Worm (Caenorhabditis elegans): ENCODE data around the gene ptp-1.
A peak's percentile ranks its signal among the peaks of the same experiment; 100 is the strongest.

The ptp-1 gene

ce11 chrIII:3569763-3570162 lies 20.8 kb upstream of the ptp-1 start:
- TF ChIP-seq lin-32 (GFP tag; optimal IDR thresholded peaks at IDR 0.05) (no peak), ceh-43 (GFP tag; optimal IDR thresholded peaks at IDR 0.05) (no peak), ceh-39 (tag; optimal IDR thresholded peaks at IDR 0.05) (no peak), snpc-4 (tag; optimal IDR thresholded peaks at IDR 0.05) (no peak), nhr-237 (tag; optimal IDR thresholded peaks at IDR 0.05) (no peak), lin-13 (tag; optimal IDR thresholded peaks at IDR 0.05) (no peak), ztf-11 (tag; optimal IDR thresholded peaks at IDR 0.05) (no peak), ceh-83 (GFP tag; optimal IDR thresholded peaks at IDR 0.05) (no peak), lsy-2 (tag; optimal IDR thresholded peaks at IDR 0.05) (no peak)

ce11 chrIII:3571371-3571902 lies 19.1 kb upstream of the ptp-1 start:
- TF ChIP-seq lin-13 (tag; optimal IDR thresholded peaks at IDR 0.05) = no peak
- no peak for TF ChIP-seq ham-2 (GFP tag; optimal IDR thresholded peaks at IDR 0.05)
- TF ChIP-seq nhr-2 (tag; optimal IDR thresholded peaks at IDR 0.05) = no peak
- TF ChIP-seq ceh-43 (GFP tag; optimal IDR thresholded peaks at IDR 0.05) = no peak
- TF ChIP-seq ztf-11 (tag; optimal IDR thresholded peaks at IDR 0.05) = no peak
- no peak for TF ChIP-seq lsy-2 (tag; optimal IDR thresholded peaks at IDR 0.05)
- no peak for TF ChIP-seq flh-1 (GFP tag; optimal IDR thresholded peaks at IDR 0.05)
- no peak for TF ChIP-seq ces-1 (GFP tag; optimal IDR thresholded peaks at IDR 0.05)
- TF ChIP-seq snpc-4 (tag; optimal IDR thresholded peaks at IDR 0.05) = no peak
- TF ChIP-seq unc-62 (GFP tag; optimal IDR thresholded peaks at IDR 0.05) = no peak
- TF ChIP-seq elt-3 (tag; optimal IDR thresholded peaks at IDR 0.05) = no peak
- TF ChIP-seq zip-8 (tag; optimal IDR thresholded peaks at IDR 0.05) = no peak
- TF ChIP-seq unc-39 (tag; optimal IDR thresholded peaks at IDR 0.05) = no peak
- TF ChIP-seq ceh-83 (GFP tag; optimal IDR thresholded peaks at IDR 0.05) = no peak

- TF ChIP-seq flh-1 (GFP tag; optimal IDR thresholded peaks at IDR 0.05) = no peak
- TF ChIP-seq elt-1 (tag; optimal IDR thresholded peaks at IDR 0.05; ENCODE audit: borderline replicate concordance, insufficient read depth) = no peak
- TF ChIP-seq zip-8 (tag; optimal IDR thresholded peaks at IDR 0.05) = no peak
- no peak for TF ChIP-seq tbx-8 (GFP tag; optimal IDR thresholded peaks at IDR 0.05)
Measured at ce11 chrIII:3573281-3573680, 17.2 kb upstream of the ptp-1 start, which contains the start of gene nhr-6. Gene nhr-6 (plus strand): TSS chrIII:3573581.

ce11 chrIII:3581636-3582035 lies 8.9 kb upstream of the ptp-1 start, which contains the start of gene C48D5.3:
Gene C48D5.3 (minus strand): TSS chrIII:3581736.
- TF ChIP-seq nhr-2 (tag; optimal IDR thresholded peaks at IDR 0.05) = no peak
- TF ChIP-seq bed-3 (GFP tag; optimal IDR thresholded peaks at IDR 0.05) = no peak
- TF ChIP-seq M03D4.4 (tag; optimal IDR thresholded peaks at IDR 0.05) = no peak
- TF ChIP-seq unc-62 (GFP tag; optimal IDR thresholded peaks at IDR 0.05) = no peak
- TF ChIP-seq sptf-1 (tag; optimal IDR thresholded peaks at IDR 0.05) = no peak
- TF ChIP-seq mep-1 (tag; optimal IDR thresholded peaks at IDR 0.05) = no peak
- no peak for TF ChIP-seq ham-2 (GFP tag; optimal IDR thresholded peaks at IDR 0.05)
- no peak for TF ChIP-seq snpc-4 (tag; optimal IDR thresholded peaks at IDR 0.05)
- no peak for TF ChIP-seq ces-1 (GFP tag; optimal IDR thresholded peaks at IDR 0.05)
- TF ChIP-seq nhr-12 (tag; optimal IDR thresholded peaks at IDR 0.05) = no peak

ce11 chrIII:3583341-3583740 lies 7.2 kb upstream of the ptp-1 start:
- TF ChIP-seq lsy-2 (tag; optimal IDR thresholded peaks at IDR 0.05) (peak; percentile 4), nhr-12 (tag; optimal IDR thresholded peaks at IDR 0.05) (no peak), elt-3 (tag; optimal IDR thresholded peaks at IDR 0.05) (no peak), ces-1 (GFP tag; optimal IDR thresholded peaks at IDR 0.05) (peak; percentile 38), flh-1 (GFP tag; optimal IDR thresholded peaks at IDR 0.05) (no peak), lin-32 (GFP tag; optimal IDR thresholded peaks at IDR 0.05) (no peak), ceh-43 (GFP tag; optimal IDR thresholded peaks at IDR 0.05) (no peak), sptf-1 (tag; optimal IDR thresholded peaks at IDR 0.05) (no peak), M03D4.4 (tag; optimal IDR thresholded peaks at IDR 0.05) (no peak), ceh-83 (GFP tag; optimal IDR thresholded peaks at IDR 0.05) (no peak), nhr-76 (tag; optimal IDR thresholded peaks at IDR 0.05) (no peak), zip-8 (tag; optimal IDR thresholded peaks at IDR 0.05) (no peak), unc-62 (GFP tag; optimal IDR thresholded peaks at IDR 0.05) (peak; percentile 23), drap-1 (GFP tag; optimal IDR thresholded peaks at IDR 0.05) (no peak), ceh-39 (tag; optimal IDR thresholded peaks at IDR 0.05) (no peak), snpc-4 (tag; optimal IDR thresholded peaks at IDR 0.05) (no peak), lin-13 (tag; optimal IDR thresholded peaks at IDR 0.05) (no peak), tbx-8 (GFP tag; optimal IDR thresholded peaks at IDR 0.05) (no peak), bed-3 (GFP tag; optimal IDR thresholded peaks at IDR 0.05) (no peak), mab-5 (tag; optimal IDR thresholded peaks at IDR 0.05) (no peak), nhr-28 (tag; optimal IDR thresholded peaks at IDR 0.05) (no peak), ham-2 (GFP tag; optimal IDR thresholded peaks at IDR 0.05) (peak; percentile 3), mep-1 (tag; optimal IDR thresholded peaks at IDR 0.05) (no peak), unc-120 (tag; optimal IDR thresholded peaks at IDR 0.05; ENCODE audit: poor library complexity, severe bottlenecking) (peak; percentile 82), ztf-11 (tag; optimal IDR thresholded peaks at IDR 0.05) (no peak), blmp-1 (tag; optimal IDR thresholded peaks at IDR 0.05) (no peak), nhr-2 (tag; optimal IDR thresholded peaks at IDR 0.05) (peak; percentile 51), mls-2 (tag; optimal IDR thresholded peaks at IDR 0.05) (peak; percentile 45), pha-4 (tag; optimal IDR thresholded peaks at IDR 0.05) (no peak), sem-2 (GFP tag; optimal IDR thresholded peaks at IDR 0.05) (no peak), unc-39 (tag; optimal IDR thresholded peaks at IDR 0.05) (no peak), elt-1 (tag; optimal IDR thresholded peaks at IDR 0.05; ENCODE audit: borderline replicate concordance, insufficient read depth) (no peak)

All from whole organism, mixed stage, embryonic.